Worm (Caenorhabditis elegans): Measurements from ENCODE around the gene clec-4.

Gene clec-4

DNA sequence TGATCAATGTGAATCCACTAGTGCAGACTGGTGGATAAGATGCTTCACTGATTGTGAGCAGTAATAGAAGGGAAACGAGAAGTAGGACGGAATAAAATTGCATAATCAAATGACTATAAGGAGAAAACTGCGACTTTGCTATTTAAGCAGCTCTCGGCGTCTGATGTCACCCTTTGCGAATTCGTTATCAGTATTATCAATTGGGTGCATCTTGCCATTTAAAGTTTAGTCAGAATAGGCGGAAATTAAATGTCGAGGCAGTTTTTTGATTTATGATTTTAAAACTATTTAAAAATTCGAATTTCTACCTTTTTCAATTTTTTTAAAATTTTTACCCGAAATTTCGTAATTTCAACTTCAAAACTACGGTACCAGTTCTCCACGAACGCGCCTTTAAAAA, at the start of gene clec-4:
Gene clec-4, minus strand, starts transcription at position 162 of the 400 bp plus-strand sequence.
- no peak for TF ChIP-seq aly-2 (tag; optimal IDR thresholded peaks at IDR 0.05)
- no peak for TF ChIP-seq alr-1 (tag; optimal IDR thresholded peaks at IDR 0.05)
- no peak for TF ChIP-seq lin-11 (tag; optimal IDR thresholded peaks at IDR 0.05)
- TF ChIP-seq fos-1 (tag; optimal IDR thresholded peaks at IDR 0.05): peak; percentile 69
- TF ChIP-seq elt-3 (tag; optimal IDR thresholded peaks at IDR 0.05): no peak

DNA sequence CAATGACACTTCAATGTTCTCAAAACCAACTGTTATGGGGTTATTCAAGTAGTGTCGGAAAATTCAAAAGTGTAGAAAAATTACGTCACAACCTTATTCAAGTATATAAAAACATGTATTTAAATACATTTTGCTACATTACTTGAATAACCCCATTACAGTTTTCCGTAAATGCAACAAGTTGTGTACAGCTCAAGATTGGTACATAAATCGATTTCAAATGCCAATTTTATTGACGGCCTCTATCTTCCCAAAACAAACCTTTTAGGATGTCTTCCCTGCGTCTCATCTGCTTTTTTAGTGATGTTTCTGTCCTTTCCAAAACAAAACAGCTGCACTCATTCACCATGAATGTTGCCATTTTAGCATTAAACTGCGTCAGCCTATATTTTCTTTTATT, 48.5 kb upstream of the clec-4 start, which contains the start of gene Y38E10A.28:
Gene Y38E10A.28, plus strand, starts transcription at position 301 of the 400 bp plus-strand sequence.
- TF ChIP-seq nhr-23 (tag; optimal IDR thresholded peaks at IDR 0.05) (no peak), egl-27 (tag; optimal IDR thresholded peaks at IDR 0.05) (no peak), nhr-6 (tag; optimal IDR thresholded peaks at IDR 0.05) (no peak), nhr-11 (tag; optimal IDR thresholded peaks at IDR 0.05) (no peak), ztf-11 (tag; optimal IDR thresholded peaks at IDR 0.05) (no peak), ZK546.5 (tag; optimal IDR thresholded peaks at IDR 0.05) (no peak), lin-39 (tag; optimal IDR thresholded peaks at IDR 0.05) (no peak), gmeb-1 (tag; optimal IDR thresholded peaks at IDR 0.05) (no peak), R02D3.7 (tag; optimal IDR thresholded peaks at IDR 0.05) (no peak), unc-62 (GFP tag; optimal IDR thresholded peaks at IDR 0.05) (no peak), sma-9 (GFP tag; optimal IDR thresholded peaks at IDR 0.05) (no peak), sma-9 (tag; optimal IDR thresholded peaks at IDR 0.05) (no peak), zag-1 (tag; optimal IDR thresholded peaks at IDR 0.05) (no peak)

DNA sequence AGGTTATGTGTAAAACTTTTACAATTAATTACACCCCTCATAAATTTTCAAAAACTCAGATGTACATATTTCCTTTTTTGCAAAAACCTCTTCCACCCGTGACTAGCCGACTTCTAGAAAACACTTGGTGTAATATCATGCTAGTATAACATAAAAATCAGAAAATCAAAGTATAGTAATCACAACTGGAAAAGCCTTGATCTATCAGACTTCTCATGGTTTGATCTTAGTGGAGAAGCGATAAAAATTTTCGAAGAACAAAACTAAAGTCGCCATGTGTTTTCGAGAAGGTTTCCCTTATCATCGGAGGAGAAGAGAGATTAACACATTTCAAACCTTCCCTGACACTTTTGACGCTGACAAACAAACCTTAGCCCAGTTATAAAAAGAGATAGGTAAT, 47.7 kb upstream of the clec-4 start, which contains the start of gene nspe-5:
Gene nspe-5, plus strand, starts transcription at position 301 of the 400 bp plus-strand sequence.
- peak; percentile 37 for TF ChIP-seq sma-9 (GFP tag; optimal IDR thresholded peaks at IDR 0.05)
- no peak for TF ChIP-seq sma-9 (tag; optimal IDR thresholded peaks at IDR 0.05)
- no peak for TF ChIP-seq nhr-12 (tag; optimal IDR thresholded peaks at IDR 0.05)
- peak; percentile 71 for TF ChIP-seq nhr-25 (tag; optimal IDR thresholded peaks at IDR 0.05)
- TF ChIP-seq lin-39 (tag; optimal IDR thresholded peaks at IDR 0.05): no peak

DNA sequence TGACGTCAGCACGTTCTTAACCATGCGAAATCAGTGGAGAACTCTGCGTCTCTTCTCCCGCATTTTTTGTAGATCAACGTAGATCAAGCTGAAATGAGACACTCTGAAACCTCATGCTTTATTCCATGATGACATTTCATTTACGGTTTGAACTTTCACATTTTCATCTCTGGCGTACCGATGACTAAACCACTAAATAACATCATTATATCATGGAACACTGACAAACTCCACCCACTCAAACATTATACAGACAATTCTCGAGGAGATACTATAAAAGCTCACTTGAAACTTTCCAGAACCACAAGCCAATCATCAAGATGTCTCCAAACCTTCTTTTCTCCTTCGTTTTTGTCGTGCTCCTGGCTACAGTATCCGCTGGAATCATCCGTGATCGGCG, 46.0 kb upstream of the clec-4 start, which contains the start of gene nspe-7:
Gene nspe-7, plus strand, starts transcription at position 301 of the 400 bp plus-strand sequence.
- TF ChIP-seq ztf-4 (tag; optimal IDR thresholded peaks at IDR 0.05): no peak
- TF ChIP-seq R02D3.7 (tag; optimal IDR thresholded peaks at IDR 0.05): no peak
- TF ChIP-seq mbf-1 (tag; optimal IDR thresholded peaks at IDR 0.05): no peak
- no peak for TF ChIP-seq crh-2 (tag; optimal IDR thresholded peaks at IDR 0.05)
- no peak for TF ChIP-seq nhr-21 (tag; optimal IDR thresholded peaks at IDR 0.05)

DNA sequence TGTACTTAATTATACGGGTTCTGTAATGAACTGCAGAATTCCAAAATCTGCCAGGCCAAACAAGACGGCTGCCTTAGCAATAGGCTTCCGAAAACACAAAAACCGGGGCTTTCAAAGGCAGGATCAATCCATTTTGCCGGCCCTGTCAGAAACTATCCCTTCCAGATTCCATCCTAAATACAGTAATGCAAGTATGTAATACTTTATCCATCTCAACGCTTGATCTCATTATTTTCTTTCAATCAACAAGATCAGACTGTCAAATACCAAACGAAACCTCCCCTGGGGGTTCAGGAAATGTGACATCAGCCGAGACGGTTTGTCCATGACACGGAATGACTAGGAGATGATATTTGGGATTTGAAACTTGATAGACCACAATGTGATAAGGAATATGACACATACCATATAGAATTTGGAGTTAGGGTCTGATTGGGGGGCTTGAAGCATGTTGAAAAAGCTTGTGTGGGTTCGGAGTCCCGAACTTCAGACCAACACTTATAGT, 45.3 kb upstream of the clec-4 start:
- TF ChIP-seq nhr-10 (tag; optimal IDR thresholded peaks at IDR 0.05) (no peak), ZK546.5 (tag; optimal IDR thresholded peaks at IDR 0.05) (no peak), nhr-25 (tag; optimal IDR thresholded peaks at IDR 0.05) (no peak), peb-1 (tag; optimal IDR thresholded peaks at IDR 0.05) (no peak), skn-1 (tag; optimal IDR thresholded peaks at IDR 0.05) (no peak), lin-39 (tag; optimal IDR thresholded peaks at IDR 0.05) (no peak), nhr-77 (tag; optimal IDR thresholded peaks at IDR 0.05) (no peak), nhr-12 (tag; optimal IDR thresholded peaks at IDR 0.05) (no peak), elt-1 (tag; optimal IDR thresholded peaks at IDR 0.05) (no peak), unc-62 (GFP tag; optimal IDR thresholded peaks at IDR 0.05) (no peak), egl-27 (tag; optimal IDR thresholded peaks at IDR 0.05) (no peak), mdl-1 (tag; optimal IDR thresholded peaks at IDR 0.05) (no peak), F13H6.1 (tag; optimal IDR thresholded peaks at IDR 0.05) (no peak), blmp-1 (tag; optimal IDR thresholded peaks at IDR 0.05; ENCODE audit: insufficient read depth) (no peak)

DNA sequence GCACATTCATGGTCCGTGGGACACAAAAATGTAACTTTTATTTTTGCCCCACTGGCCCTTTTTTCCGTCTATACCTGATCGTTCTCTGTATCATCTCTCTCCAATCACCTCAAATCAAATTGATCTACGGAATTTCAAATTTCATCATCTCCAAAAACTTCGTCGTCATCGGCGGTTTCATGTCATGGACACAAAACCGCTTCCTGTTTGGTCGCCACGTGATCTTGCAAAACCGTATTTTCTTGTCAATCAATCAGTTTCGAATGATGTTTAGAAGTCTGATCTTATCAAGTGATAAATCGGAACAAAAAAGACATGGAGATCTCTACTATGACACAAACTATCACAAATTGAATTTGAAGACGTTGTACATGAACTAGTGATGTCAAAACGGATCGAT, 44.8 kb upstream of the clec-4 start:
- TF ChIP-seq sma-9 (GFP tag; optimal IDR thresholded peaks at IDR 0.05) (peak; percentile 98), sma-9 (tag; optimal IDR thresholded peaks at IDR 0.05) (no peak), crh-2 (tag; optimal IDR thresholded peaks at IDR 0.05) (peak; percentile 27), sma-3 (GFP tag; optimal IDR thresholded peaks at IDR 0.05) (peak; percentile 93), sem-4 (tag; optimal IDR thresholded peaks at IDR 0.05) (no peak), nhr-77 (tag; optimal IDR thresholded peaks at IDR 0.05) (no peak), lin-13 (GFP tag; optimal IDR thresholded peaks at IDR 0.05) (no peak), nhr-21 (tag; optimal IDR thresholded peaks at IDR 0.05) (peak; percentile 95), dmd-4 (tag; optimal IDR thresholded peaks at IDR 0.05) (no peak), nhr-10 (tag; optimal IDR thresholded peaks at IDR 0.05) (no peak), gmeb-1 (tag; optimal IDR thresholded peaks at IDR 0.05) (peak; percentile 51), ztf-11 (tag; optimal IDR thresholded peaks at IDR 0.05) (no peak), Y55F3AM.14 (GFP tag; optimal IDR thresholded peaks at IDR 0.05) (no peak), ztf-4 (tag; optimal IDR thresholded peaks at IDR 0.05) (no peak), aly-2 (tag; optimal IDR thresholded peaks at IDR 0.05) (no peak), blmp-1 (tag; optimal IDR thresholded peaks at IDR 0.05; ENCODE audit: insufficient read depth) (peak; percentile 57), mdl-1 (tag; optimal IDR thresholded peaks at IDR 0.05) (peak; percentile 52 to 79), ztf-1 (GFP tag; conservative IDR thresholded peaks at IDR 0.05) (no peak), ceh-16 (tag; optimal IDR thresholded peaks at IDR 0.05) (no peak), fos-1 (tag; optimal IDR thresholded peaks at IDR 0.05) (peak; percentile 31), elt-1 (tag; optimal IDR thresholded peaks at IDR 0.05) (no peak), snpc-4 (tag; optimal IDR thresholded peaks at IDR 0.05) (no peak), nhr-129 (tag; optimal IDR thresholded peaks at IDR 0.05) (peak; percentile 64), unc-39 (tag; optimal IDR thresholded peaks at IDR 0.05) (no peak), egl-27 (tag; optimal IDR thresholded peaks at IDR 0.05) (peak; percentile 68), nhr-25 (tag; optimal IDR thresholded peaks at IDR 0.05) (peak; percentile 91)

Measured in whole organism, L2 larva.